Worm (Caenorhabditis elegans): ENCODE measurements around the gene osm-6.

The osm-6 gene

DNA sequence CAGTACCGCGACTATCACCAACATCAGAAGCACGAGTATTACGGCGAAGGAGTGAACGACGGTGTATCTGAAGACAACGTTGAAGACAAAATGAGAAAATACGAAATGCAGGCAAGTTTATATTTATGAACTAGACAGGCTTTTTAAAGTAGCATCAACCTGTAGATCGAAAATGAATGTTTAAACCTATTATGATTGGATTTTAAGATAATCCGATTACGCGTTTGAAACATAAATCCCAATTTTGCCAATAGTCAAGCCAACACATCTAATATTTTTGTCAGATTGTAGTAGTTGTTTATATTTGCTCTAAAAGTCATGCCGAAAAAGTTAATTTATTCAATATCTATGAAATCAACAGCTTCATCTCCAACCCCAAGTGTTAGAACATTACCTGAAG, 26.0 kb downstream of the osm-6 start:
- TF ChIP-seq fkh-10 (GFP tag; optimal IDR thresholded peaks at IDR 0.05) (no peak), unc-30 (tag; optimal IDR thresholded peaks at IDR 0.05) (no peak), C04F5.9 (tag; optimal IDR thresholded peaks at IDR 0.05) (no peak), ztf-4 (tag; optimal IDR thresholded peaks at IDR 0.05) (no peak), mab-9 (GFP tag; IDR thresholded peaks at IDR 0.05) (no peak), C16A3.4 (tag; optimal IDR thresholded peaks at IDR 0.05) (no peak), lsy-2 (tag; optimal IDR thresholded peaks at IDR 0.05) (no peak), elt-2 (tag; optimal IDR thresholded peaks at IDR 0.05) (no peak), ceh-88 (GFP tag; IDR thresholded peaks at IDR 0.05) (no peak), nhr-85 (tag) (no peak), dsc-1 (tag; optimal IDR thresholded peaks at IDR 0.05) (no peak), tlp-1 (tag; optimal IDR thresholded peaks at IDR 0.05) (no peak), vab-15 (tag; optimal IDR thresholded peaks at IDR 0.05) (no peak)

DNA sequence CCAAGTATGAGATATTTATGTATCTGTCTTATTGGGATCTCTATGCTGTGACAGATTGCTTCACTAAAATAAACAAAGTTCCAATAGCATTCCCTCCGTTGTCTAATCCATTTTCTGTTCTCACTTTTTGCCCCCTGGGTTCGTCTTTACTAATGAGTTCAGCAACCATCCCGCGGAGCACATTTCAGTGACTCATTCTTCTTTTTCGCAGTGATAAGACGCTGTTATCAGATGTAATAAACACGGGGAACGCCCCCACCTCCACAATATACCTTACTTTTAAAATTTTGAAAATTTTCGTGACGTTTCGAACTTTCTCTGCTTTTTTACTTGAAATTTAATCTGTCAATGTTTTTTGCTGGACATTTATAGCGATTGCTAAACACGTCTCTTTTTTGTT, 27.1 kb downstream of the osm-6 start:
- no peak for TF ChIP-seq fos-1 (tag; optimal IDR thresholded peaks at IDR 0.05)
- peak; percentile 18 for TF ChIP-seq elt-2 (tag; optimal IDR thresholded peaks at IDR 0.05)

DNA sequence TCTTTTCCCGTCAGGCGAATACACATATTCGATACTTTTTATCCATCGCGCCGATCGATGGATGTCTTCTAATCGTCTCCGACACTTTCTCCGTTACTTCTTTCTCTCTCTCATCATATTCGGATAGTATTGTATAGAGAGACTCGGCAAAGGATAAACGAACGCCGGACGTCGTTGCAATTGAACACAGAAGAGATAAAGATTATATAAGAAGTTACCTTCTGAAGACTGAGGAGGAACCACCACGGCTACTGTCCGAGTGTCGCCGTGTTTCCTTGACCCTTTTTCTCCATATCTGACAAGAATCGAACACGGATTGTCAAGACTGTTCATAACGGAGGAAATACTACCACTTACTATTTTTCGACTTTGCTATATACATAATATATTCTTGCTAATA, 28.1 kb downstream of the osm-6 start, which contains the start of gene sma-1:
Gene sma-1 (plus strand): TSS at position 301 of the 400 bp plus-strand sequence.
- TF ChIP-seq hlh-4 (tag; optimal IDR thresholded peaks at IDR 0.05): no peak
- peak; percentile 87 for TF ChIP-seq blmp-1 (tag; optimal IDR thresholded peaks at IDR 0.05)
- no peak for TF ChIP-seq grh-1 (GFP tag; IDR thresholded peaks at IDR 0.05)
- TF ChIP-seq skn-1 (tag; optimal IDR thresholded peaks at IDR 0.05): no peak
- no peak for TF ChIP-seq alr-1 (tag; optimal IDR thresholded peaks at IDR 0.05; ENCODE audit: borderline replicate concordance)
- TF ChIP-seq snpc-4 (tag; optimal IDR thresholded peaks at IDR 0.05): no peak
- no peak for TF ChIP-seq nhr-237 (tag; optimal IDR thresholded peaks at IDR 0.05)

DNA sequence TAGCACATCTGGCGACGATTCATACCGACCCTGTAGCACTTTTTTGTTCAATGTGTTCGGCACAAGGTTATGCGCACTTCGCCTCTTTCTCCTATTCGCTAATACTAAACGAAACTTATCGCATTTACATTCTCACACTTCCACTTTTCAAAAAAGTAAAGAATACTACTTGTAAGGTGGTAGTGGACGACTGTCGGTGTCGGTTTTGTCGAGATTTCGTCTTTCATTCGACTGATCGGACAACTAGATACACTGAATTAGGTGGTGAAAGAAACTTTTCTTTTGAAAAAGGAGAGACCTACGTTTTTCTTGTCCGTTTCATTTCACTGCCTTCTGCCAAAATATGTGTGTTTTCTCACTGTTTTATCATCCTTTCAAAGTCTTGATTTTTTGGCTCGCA, 29.6 kb downstream of the osm-6 start:
- TF ChIP-seq lin-14 (GFP tag; optimal IDR thresholded peaks at IDR 0.05) (peak; percentile 58), blmp-1 (tag; optimal IDR thresholded peaks at IDR 0.05) (peak; percentile 75), nhr-85 (tag) (peak; percentile 53), ceh-8 (GFP tag; optimal IDR thresholded peaks at IDR 0.05) (no peak), C16A3.4 (tag; optimal IDR thresholded peaks at IDR 0.05) (peak; percentile 14)

DNA sequence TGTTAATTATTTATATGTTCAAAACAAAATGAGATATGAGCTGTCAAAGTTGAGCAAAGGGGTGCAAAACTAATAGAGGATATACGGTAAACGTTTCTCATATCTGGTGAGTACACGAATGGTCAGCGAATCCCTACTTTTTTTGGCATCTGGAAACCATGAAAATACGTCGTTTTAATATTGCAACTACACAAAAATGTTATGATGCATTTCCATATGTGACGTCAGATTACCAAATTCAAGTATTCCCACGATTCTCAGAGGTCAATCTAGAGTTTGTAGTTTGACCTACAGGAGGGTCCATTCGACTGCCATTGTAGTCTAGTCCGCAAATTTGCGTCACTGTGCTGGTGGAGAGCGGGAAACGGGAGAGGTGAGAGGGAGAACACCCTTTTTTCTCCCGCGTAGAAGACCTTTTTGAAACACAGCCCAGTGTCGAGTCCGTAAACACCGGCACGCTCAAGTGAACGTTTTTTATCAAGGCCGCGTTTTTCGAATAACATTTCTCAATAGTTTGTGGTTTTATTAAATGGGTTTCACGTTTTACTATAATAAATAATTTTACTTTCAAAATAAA, 30.8 kb downstream of the osm-6 start:
- peak; percentile 18 for TF ChIP-seq swsn-7 (tag; optimal IDR thresholded peaks at IDR 0.05)
- TF ChIP-seq egl-13 (tag; optimal IDR thresholded peaks at IDR 0.05): no peak
- TF ChIP-seq unc-130 (tag; optimal IDR thresholded peaks at IDR 0.05): no peak
- TF ChIP-seq Y116A8C.19 (tag; optimal IDR thresholded peaks at IDR 0.05; ENCODE audit: borderline replicate concordance): no peak
- TF ChIP-seq hpl-2 (GFP tag; optimal IDR thresholded peaks at IDR 0.05): no peak
- no peak for TF ChIP-seq sup-37 (GFP tag; optimal IDR thresholded peaks at IDR 0.05)
- peak; percentile 60 for TF ChIP-seq mep-1 (tag; optimal IDR thresholded peaks at IDR 0.05)
- no peak for TF ChIP-seq elt-2 (tag; optimal IDR thresholded peaks at IDR 0.05)
- TF ChIP-seq C04F5.9 (tag; optimal IDR thresholded peaks at IDR 0.05): no peak
- TF ChIP-seq nhr-77 (tag; optimal IDR thresholded peaks at IDR 0.05): no peak
- no peak for TF ChIP-seq pax-3 (tag; optimal IDR thresholded peaks at IDR 0.05)
- TF ChIP-seq grh-1 (GFP tag; IDR thresholded peaks at IDR 0.05): no peak
- no peak for TF ChIP-seq ceh-82 (tag; optimal IDR thresholded peaks at IDR 0.05)
- TF ChIP-seq efl-1 (optimal IDR thresholded peaks at IDR 0.05): peak; percentile 75 to 94
- peak; percentile 76 to 97 for TF ChIP-seq efl-1 (GFP tag; optimal IDR thresholded peaks at IDR 0.05 in 1 of 2)
- TF ChIP-seq mef-2 (tag; optimal IDR thresholded peaks at IDR 0.05): no peak
- TF ChIP-seq lir-3 (tag; optimal IDR thresholded peaks at IDR 0.05; ENCODE audit: poor library complexity): no peak
- no peak for TF ChIP-seq sox-4 (tag; optimal IDR thresholded peaks at IDR 0.05)
- TF ChIP-seq nhr-28 (tag; optimal IDR thresholded peaks at IDR 0.05): no peak
- peak; percentile 67 for TF ChIP-seq blmp-1 (tag; optimal IDR thresholded peaks at IDR 0.05)
- peak; percentile 51 to 84 for TF ChIP-seq lin-35 (GFP tag; optimal IDR thresholded peaks at IDR 0.05)
- TF ChIP-seq aha-1 (tag; optimal IDR thresholded peaks at IDR 0.05): no peak
- TF ChIP-seq zip-4 (GFP tag; optimal IDR thresholded peaks at IDR 0.05): no peak
- peak; percentile 5 for TF ChIP-seq nhr-47 (tag; optimal IDR thresholded peaks at IDR 0.05)
- TF ChIP-seq ceh-88 (GFP tag; IDR thresholded peaks at IDR 0.05): no peak
- TF ChIP-seq nhr-85 (tag): peak; percentile 41
- TF ChIP-seq dsc-1 (tag; optimal IDR thresholded peaks at IDR 0.05): no peak
- TF ChIP-seq unc-98 (GFP tag; IDR thresholded peaks at IDR 0.05): no peak
- peak in 1 of 2 experiments; percentile 22 for TF ChIP-seq mdl-1 (tag; optimal IDR thresholded peaks at IDR 0.05)

Data from whole organism, L1 larva.